Worm (Caenorhabditis elegans): ENCODE results near the gene clec-233.

DNA sequence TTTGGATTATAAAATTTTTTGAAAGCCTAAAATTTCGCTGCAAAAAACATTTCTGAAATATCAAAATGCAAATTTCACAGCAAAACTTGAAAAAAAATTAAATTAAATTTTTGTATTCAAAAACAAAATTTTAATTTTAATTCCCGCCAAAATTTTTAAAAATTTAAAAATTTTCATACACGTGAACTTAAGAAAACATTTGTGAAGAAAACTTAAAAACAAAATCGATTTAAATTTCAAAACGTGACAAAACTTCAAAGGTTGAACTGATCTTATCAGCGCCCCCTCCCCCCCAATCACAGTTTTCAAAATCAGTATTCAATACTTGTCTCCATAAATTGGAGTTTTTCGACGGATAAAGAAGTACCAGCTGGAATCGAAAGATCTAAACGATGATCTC is 3.5 kb downstream of the clec-233 start, which contains the start of gene F21H7.5:
- TF ChIP-seq ztf-29 (GFP tag; IDR thresholded peaks at IDR 0.05) (no peak), tab-1 (GFP tag; IDR thresholded peaks at IDR 0.05) (no peak), klf-2 (GFP tag; conservative IDR thresholded peaks at IDR 0.05) (no peak), ztf-23 (GFP tag; IDR thresholded peaks at IDR 0.05) (no peak)
